Fruit fly (Drosophila melanogaster) whole organism, prepupa: ENCODE measurements around the gene CG13047.

Source experiments
- Blimp-1 ChIP-seq: fragments of 200-800 bp; sonication (Bioruptor generic); optimal IDR thresholded peaks from 3 replicates; lab custom pipeline; 2017; ENCODE audit warnings: missing biosample characterization, missing genetic modification characterization, mild to moderate bottlenecking, moderate library complexity, missing genetic modification reagents
- CG10631 ChIP-seq: fragments of 200-800 bp; sonication (Bioruptor generic); optimal IDR thresholded peaks from 2 replicates; lab custom pipeline; 2016; ENCODE audit warnings: missing biosample characterization, missing genetic modification characterization
- CG10669 ChIP-seq: fragments of 200-800 bp; sonication (Bioruptor generic); optimal IDR thresholded peaks from 3 replicates; lab custom pipeline; 2018; ENCODE audit warnings: missing biosample characterization, mild to moderate bottlenecking, missing genetic modification characterization, moderate library complexity
- CG11294 ChIP-seq: fragments of 200-800 bp; sonication (Bioruptor generic); IDR thresholded peaks from 2 replicates; pipeline ENCODE4 v1.3.6; 2022; ENCODE audit warnings: missing biosample characterization, missing genetic modification characterization
- CG11762 ChIP-seq: fragments of 200-800 bp; sonication (Bioruptor generic); optimal IDR thresholded peaks from 3 replicates; lab custom pipeline; 2016; ENCODE audit warnings: missing biosample characterization, missing genetic modification characterization; ENCODE audit not compliant: insufficient read depth
- CG11902 ChIP-seq: fragments of 200-800 bp; sonication (Bioruptor generic); optimal IDR thresholded peaks from 3 replicates; lab custom pipeline; 2016; ENCODE audit warnings: missing biosample characterization, missing genetic modification characterization
- CG15336 ChIP-seq: fragments of 200-800 bp; sonication (Bioruptor generic); IDR thresholded peaks from 2 replicates; pipeline ENCODE4 v1.3.6; 2022; ENCODE audit warnings: missing biosample characterization, missing genetic modification characterization
- CG1621 ChIP-seq: fragments of 200-800 bp; sonication (Bioruptor generic); optimal IDR thresholded peaks from 3 replicates; lab custom pipeline; 2018; ENCODE audit warnings: missing biosample characterization, mild to moderate bottlenecking, missing genetic modification characterization
- CG31627 ChIP-seq: fragments of 200-800 bp; sonication (Bioruptor generic); optimal IDR thresholded peaks from 3 replicates; lab custom pipeline; 2016; ENCODE audit warnings: missing biosample characterization, missing genetic modification characterization
- CG6163 ChIP-seq: fragments of 200-800 bp; sonication (Bioruptor generic); IDR thresholded peaks from 3 replicates; pipeline ENCODE4 v1.3.6; 2022; ENCODE audit warnings: missing biosample characterization, missing genetic modification characterization
- CG6276 ChIP-seq: fragments of 200-800 bp; sonication (Bioruptor generic); optimal IDR thresholded peaks from 2 replicates; lab custom pipeline; 2017; ENCODE audit warnings: missing biosample characterization, mild to moderate bottlenecking, missing genetic modification characterization
- CG6792 ChIP-seq: fragments of 200-800 bp; sonication (Bioruptor generic); optimal IDR thresholded peaks from 3 replicates; lab custom pipeline; 2016; ENCODE audit warnings: missing biosample characterization, missing genetic modification characterization
- CG6808 ChIP-seq: fragments of 200-800 bp; sonication (Bioruptor generic); optimal IDR thresholded peaks from 3 replicates; lab custom pipeline; 2017; ENCODE audit warnings: missing biosample characterization, missing genetic modification characterization, mild to moderate bottlenecking, moderate library complexity, missing genetic modification reagents
- CG6854 ChIP-seq: fragments of 200-800 bp; sonication (Bioruptor generic); optimal IDR thresholded peaks from 2 replicates; lab custom pipeline; 2017; ENCODE audit warnings: missing biosample characterization, mild to moderate bottlenecking, missing genetic modification characterization
- CG7368 ChIP-seq: fragments of 200-800 bp; sonication (Bioruptor generic); optimal IDR thresholded peaks from 3 replicates; lab custom pipeline; 2016; ENCODE audit warnings: missing biosample characterization, missing genetic modification characterization
- CG8119 ChIP-seq: fragments of 200-800 bp; sonication (Bioruptor generic); IDR thresholded peaks from 3 replicates; pipeline ENCODE4 v1.3.6; 2022; ENCODE audit warnings: missing biosample characterization, missing genetic modification characterization
- CG8319 ChIP-seq: fragments of 200-800 bp; sonication (Bioruptor generic); optimal IDR thresholded peaks from 3 replicates; lab custom pipeline; 2016; ENCODE audit warnings: missing biosample characterization, missing genetic modification characterization
- CG8632 ChIP-seq: fragments of 200-800 bp; sonication (Bioruptor generic); optimal IDR thresholded peaks from 3 replicates; lab custom pipeline; 2016; ENCODE audit warnings: missing biosample characterization, missing genetic modification characterization
- Eip75B ChIP-seq: fragments of 200-800 bp; sonication (Bioruptor generic); optimal IDR thresholded peaks from 3 replicates; lab custom pipeline; 2016; ENCODE audit warnings: missing biosample characterization, missing genetic modification characterization
- Eip78C ChIP-seq: fragments of 200-800 bp; sonication (Bioruptor generic); peaks from one replicate; lab custom pipeline; 2016; ENCODE audit warnings: missing biosample characterization, missing genetic modification characterization
- Eip93F ChIP-seq: fragments of 200-800 bp; sonication (Bioruptor generic); optimal IDR thresholded peaks from 2 replicates; lab custom pipeline; 2016; ENCODE audit warnings: missing biosample characterization, mild to moderate bottlenecking, missing genetic modification characterization
- Ets96B ChIP-seq: fragments of 200-800 bp; optimal IDR thresholded peaks from 2 replicates; lab custom pipeline; 2019; ENCODE audit warnings: missing biosample characterization, mild to moderate bottlenecking, missing genetic modification characterization, moderate library complexity
- Gug ChIP-seq: fragments of 200-800 bp; sonication (Bioruptor generic); IDR thresholded peaks from 2 replicates; pipeline ENCODE4 v1.3.6; 2022; ENCODE audit warnings: missing biosample characterization, missing genetic modification characterization
- Hr38 ChIP-seq: sonication (Bioruptor generic); optimal IDR thresholded peaks from 2 replicates; lab custom pipeline; 2016; ENCODE audit warnings: missing biosample characterization, missing genetic modification characterization
- Hr39 ChIP-seq: fragments of 200-800 bp; sonication (Bioruptor generic); optimal IDR thresholded peaks from 2 replicates; lab custom pipeline; 2016; ENCODE audit warnings: missing biosample characterization, missing genetic modification characterization
- Hr4 ChIP-seq: fragments of 200-800 bp; sonication (Bioruptor generic); optimal IDR thresholded peaks from 3 replicates; lab custom pipeline; 2016; ENCODE audit warnings: missing biosample characterization, missing genetic modification characterization
- Lpt ChIP-seq: fragments of 200-800 bp; sonication (Bioruptor generic); optimal IDR thresholded peaks from 3 replicates; lab custom pipeline; 2016; ENCODE audit warnings: missing biosample characterization, missing genetic modification characterization
- OdsH ChIP-seq: fragments of 200-800 bp; sonication (Bioruptor generic); optimal IDR thresholded peaks from 3 replicates; lab custom pipeline; 2016; ENCODE audit warnings: missing biosample characterization, missing genetic modification characterization
- Smox ChIP-seq: fragments of 200-800 bp; sonication (Bioruptor generic); optimal IDR thresholded peaks from 3 replicates; lab custom pipeline; 2016; ENCODE audit warnings: missing biosample characterization, missing genetic modification characterization
- Sox14 ChIP-seq: fragments of 200-800 bp; sonication (Bioruptor generic); optimal IDR thresholded peaks from 3 replicates; lab custom pipeline; 2016; ENCODE audit warnings: missing biosample characterization, missing genetic modification characterization
- Sox15 ChIP-seq: fragments of 200-800 bp; sonication (Bioruptor generic); optimal IDR thresholded peaks from 3 replicates; lab custom pipeline; 2016; ENCODE audit warnings: missing biosample characterization, missing genetic modification characterization
- acj6 ChIP-seq: fragments of 200-800 bp; sonication (Bioruptor generic); optimal IDR thresholded peaks from 3 replicates; lab custom pipeline; 2016; ENCODE audit warnings: missing biosample characterization, missing genetic modification characterization
- cyc ChIP-seq: fragments of 200-800 bp; sonication (Bioruptor generic); optimal IDR thresholded peaks from 3 replicates; lab custom pipeline; 2016; ENCODE audit warnings: missing biosample characterization, missing genetic modification characterization
- dac ChIP-seq: fragments of 200-800 bp; sonication (Bioruptor generic); optimal IDR thresholded peaks from 2 replicates; lab custom pipeline; 2017; ENCODE audit warnings: missing biosample characterization, mild to moderate bottlenecking, missing genetic modification characterization
- dsx ChIP-seq: fragments of 200-800 bp; optimal IDR thresholded peaks from 3 replicates; lab custom pipeline; 2019; ENCODE audit warnings: missing biosample characterization, mild to moderate bottlenecking, missing genetic modification characterization, moderate library complexity; ENCODE audit not compliant: poor library complexity, severe bottlenecking
- eg ChIP-seq: fragments of 200-800 bp; sonication (Bioruptor generic); IDR thresholded peaks from 3 replicates; pipeline ENCODE4 v1.3.6; 2022; ENCODE audit warnings: missing biosample characterization, missing genetic modification characterization
- esn ChIP-seq: fragments of 200-800 bp; sonication (Bioruptor generic); optimal IDR thresholded peaks from 2 replicates; lab custom pipeline; 2016; ENCODE audit warnings: missing biosample characterization, mild to moderate bottlenecking, missing genetic modification characterization, moderate library complexity
- fd59A ChIP-seq: fragments of 200-800 bp; sonication (Bioruptor generic); optimal IDR thresholded peaks from 2 replicates; lab custom pipeline; 2017; ENCODE audit warnings: missing biosample characterization, mild to moderate bottlenecking, missing genetic modification characterization, missing genetic modification reagents
- lz ChIP-seq: fragments of 200-800 bp; sonication (Bioruptor generic); optimal IDR thresholded peaks from 3 replicates; lab custom pipeline; 2016; ENCODE audit warnings: missing biosample characterization, missing genetic modification characterization
- net ChIP-seq: fragments of 200-800 bp; sonication (Bioruptor generic); optimal IDR thresholded peaks from 3 replicates; lab custom pipeline; 2016; ENCODE audit warnings: missing biosample characterization, missing genetic modification characterization
- pdm3 ChIP-seq: fragments of 200-800 bp; sonication (Bioruptor generic); optimal IDR thresholded peaks from 3 replicates; lab custom pipeline; 2016; ENCODE audit warnings: missing biosample characterization, missing genetic modification characterization
- salr ChIP-seq, 2 experiments: fragments of 200-800 bp; sonication (Bioruptor generic); optimal IDR thresholded peaks; 3 replicates each; lab custom pipeline; 2016 to 2018; ENCODE audit warnings: missing biosample characterization in 2 of 2, missing genetic modification characterization in 2 of 2, mild to moderate bottlenecking in 1 of 2
- spab ChIP-seq: fragments of 200-800 bp; sonication (Bioruptor generic); optimal IDR thresholded peaks from 2 replicates; lab custom pipeline; 2017; ENCODE audit warnings: missing biosample characterization, mild to moderate bottlenecking, missing genetic modification characterization, missing genetic modification reagents
- ss ChIP-seq, 2 experiments: fragments of 200-800 bp; sonication (Bioruptor generic); optimal IDR thresholded peaks; 2 replicates in 1 of 2; 3 replicates in 1 of 2; lab custom pipeline; 2017 to 2018; ENCODE audit warnings: mild to moderate bottlenecking in 2 of 2, missing biosample characterization in 2 of 2, missing genetic modification characterization in 2 of 2, moderate library complexity in 1 of 2
- svp ChIP-seq: fragments of 200-800 bp; sonication (Bioruptor generic); peaks from one replicate; lab custom pipeline; 2016; ENCODE audit warnings: missing biosample characterization, missing genetic modification characterization
- topi ChIP-seq: fragments of 200-800 bp; sonication (Bioruptor generic); optimal IDR thresholded peaks from 3 replicates; lab custom pipeline; 2016; ENCODE audit warnings: missing biosample characterization, missing genetic modification characterization

CG13047 gene

dm6 chr3L:16328207-16328891, 43.2 kb upstream of the CG13047 start, which contains the start of gene CG13058 (continued):
- TF ChIP-seq CG11902 (no peak), CG8119 (peak; percentile 89), esn (no peak), CG6808 (GFP tag; lab: Kevin White, UChicago) (peak; percentile 40), Eip93F (GFP tag; lab: Kevin White, UChicago) (no peak), net (peak; percentile 72), CG31627 (GFP tag; lab: Kevin White, UChicago) (no peak), salr (GFP tag; optimal IDR thresholded peaks at IDR 0.05; lab: Kevin White, UChicago) (peak; percentile 42 to 64), Lpt (GFP tag; lab: Kevin White, UChicago) (peak; percentile 65), CG6163 (GFP tag; lab: Robert Waterston, UW) (0 out of 3 replicates have a peak, but pooled peaks have one; percentile 42), spab (GFP tag; lab: Kevin White, UChicago) (no peak), dsx (GFP tag; lab: Kevin White, UChicago) (no peak), dac (GFP tag; lab: Kevin White, UChicago) (peak; percentile 35), Ets96B (tag; lab: Kevin White, UChicago) (peak; percentile 71), Eip78C (peak; percentile 70), Sox14 (GFP tag; lab: Kevin White, UChicago) (peak; percentile 39), lz (GFP tag; lab: Kevin White, UChicago) (no peak), CG15336 (peak; percentile 93), Hr4 (GFP tag; lab: Kevin White, UChicago) (peak; percentile 85), CG6792 (GFP tag; lab: Kevin White, UChicago) (peak; percentile 21), CG7368 (GFP tag; lab: Kevin White, UChicago) (no peak), Eip75B (no peak), fd59A (peak; percentile 61), OdsH (GFP tag; lab: Kevin White, UChicago) (peak; percentile 55), Hr38 (GFP tag; lab: Kevin White, UChicago) (peak; percentile 5), Blimp-1 (GFP tag; lab: Kevin White, UChicago) (no peak), ss (GFP tag; optimal IDR thresholded peaks at IDR 0.05; lab: Kevin White, UChicago) (no peak), pdm3 (peak; percentile 73), Gug (GFP tag; lab: Robert Waterston, UW) (peak; percentile 32; the same call in 1 of the 2 replicates), CG8319 (GFP tag; lab: Kevin White, UChicago) (no peak), CG1621 (tag; lab: Kevin White, UChicago) (peak; percentile 15), cyc (no peak), CG8632 (peak; percentile 4), eg (GFP tag; lab: Robert Waterston, UW) (peak; percentile 23; the same call in 1 of the 3 replicates), Smox (GFP tag; lab: Kevin White, UChicago) (no peak), CG6276 (peak; percentile 79), topi (no peak), CG6854 (GFP tag; lab: Kevin White, UChicago) (no peak), acj6 (GFP tag; lab: Kevin White, UChicago) (peak; percentile 50), CG10669 (peak; percentile 62), Sox15 (GFP tag; lab: Kevin White, UChicago) (no peak)
- TF ChIP-seq, all 60 proteins: peak for 35

dm6 chr3L:16327776-16328175, 42.6 kb upstream of the CG13047 start, which contains the start of gene CG13038:
Gene CG13038, minus strand, starts transcription at chr3L:16327893.
- TF ChIP-seq ss (GFP tag; optimal IDR thresholded peaks at IDR 0.05; lab: Kevin White, UChicago) = peak in 1 of 2 experiments; percentile 15
- TF ChIP-seq Ets96B (tag; lab: Kevin White, UChicago) = no peak
- TF ChIP-seq Hr39 (GFP tag; lab: Kevin White, UChicago) = no peak
- 0 out of 3 replicates have a peak, but pooled peaks have one; percentile 27 for TF ChIP-seq CG6163 (GFP tag; lab: Robert Waterston, UW)
- TF ChIP-seq cyc = no peak
- TF ChIP-seq svp (GFP tag; lab: Kevin White, UChicago) = peak; percentile 16
- no peak for TF ChIP-seq CG7368 (GFP tag; lab: Kevin White, UChicago)
- no peak for TF ChIP-seq topi
- no peak for TF ChIP-seq Eip75B
- TF ChIP-seq CG8319 (GFP tag; lab: Kevin White, UChicago) = no peak
- no peak for TF ChIP-seq CG11294
- TF ChIP-seq eg (GFP tag; lab: Robert Waterston, UW) = peak; percentile 48
- no peak for TF ChIP-seq Hr38 (GFP tag; lab: Kevin White, UChicago)
- no peak for TF ChIP-seq CG10631
- no peak for TF ChIP-seq salr (GFP tag; optimal IDR thresholded peaks at IDR 0.05; lab: Kevin White, UChicago)
- no peak for TF ChIP-seq acj6 (GFP tag; lab: Kevin White, UChicago)
- TF ChIP-seq CG11762 (GFP tag; lab: Kevin White, UChicago) = no peak
- TF ChIP-seq CG8119 = no peak
- TF ChIP-seq Sox14 (GFP tag; lab: Kevin White, UChicago) = no peak
- TF ChIP-seq net = no peak
- no peak for TF ChIP-seq lz (GFP tag; lab: Kevin White, UChicago)
